Worm (Caenorhabditis elegans) whole organism, young adult: ENCODE data around the gene F54E7.9.
A peak's percentile ranks its signal among the peaks of the same experiment; 100 is the strongest.

ENCODE experiments used
- B0035.1 ChIP-seq: sonication (generic microtip); optimal IDR thresholded peaks from 2 replicates; lab custom pipeline; 2016; ENCODE audit warnings: missing genetic modification characterization, mild to moderate bottlenecking, missing compliant biosample characterization, missing genotype, missing genetic modification reagents
- B0336.3 ChIP-seq: fragments of 200-800 bp; sonication (Bioruptor generic); IDR thresholded peaks from 2 replicates; pipeline ENCODE4 v1.3.6; 2022; ENCODE audit warnings: missing genetic modification characterization, missing compliant biosample characterization
- C06A6.2 ChIP-seq: fragments of 200-800 bp; sonication (Bioruptor generic); conservative IDR thresholded peaks from 2 replicates; pipeline ENCODE4 v1.3.6; 2022; ENCODE audit warnings: missing genetic modification characterization, missing compliant biosample characterization
- D2030.7 ChIP-seq: fragments of 200-800 bp; sonication (Bioruptor generic); IDR thresholded peaks from 2 replicates; pipeline ENCODE4 v1.3.6; 2022; ENCODE audit warnings: missing genetic modification reagents, missing genetic modification characterization, missing compliant biosample characterization
- F23B12.7 ChIP-seq: sonication (generic microtip); optimal IDR thresholded peaks from 2 replicates; lab custom pipeline; 2017; ENCODE audit warnings: missing genetic modification characterization, mild to moderate bottlenecking, missing compliant biosample characterization, antibody characterized with exemption, moderate library complexity; ENCODE audit not compliant: insufficient read depth
- F33H1.4 ChIP-seq: fragments of 200-800 bp; sonication (Bioruptor generic); IDR thresholded peaks from 2 replicates; pipeline ENCODE4 v1.3.6; 2022; ENCODE audit warnings: missing genetic modification reagents, missing genetic modification characterization, missing compliant biosample characterization
- F39B2.1 ChIP-seq: fragments of 200-800 bp; sonication (Bioruptor generic); IDR thresholded peaks from 2 replicates; pipeline ENCODE4 v1.3.6; 2022; ENCODE audit warnings: missing genetic modification reagents, missing genetic modification characterization, missing compliant biosample characterization
- F52B5.7 ChIP-seq: sonication (generic microtip); optimal IDR thresholded peaks from 2 replicates; lab custom pipeline; 2016; ENCODE audit warnings: mild to moderate bottlenecking, missing genetic modification characterization, missing compliant biosample characterization
- F57A8.1 ChIP-seq: fragments of 200-800 bp; sonication (Bioruptor generic); optimal IDR thresholded peaks from 2 replicates; lab custom pipeline; 2018; ENCODE audit warnings: mild to moderate bottlenecking, missing genetic modification characterization, moderate library complexity, missing compliant biosample characterization
- K11D2.4 ChIP-seq: fragments of 200-800 bp; sonication (Bioruptor generic); IDR thresholded peaks from 2 replicates; pipeline ENCODE4 v1.3.6; 2022; ENCODE audit warnings: missing genetic modification reagents, missing genetic modification characterization, missing compliant biosample characterization
- T07F8.4 ChIP-seq: sonication (generic microtip); optimal IDR thresholded peaks from 2 replicates; lab custom pipeline; 2016; ENCODE audit warnings: mild to moderate bottlenecking, missing genetic modification characterization, moderate library complexity, missing compliant biosample characterization
- Y79H2A.3 ChIP-seq: fragments of 200-800 bp; sonication (Bioruptor generic); conservative IDR thresholded peaks from 2 replicates; pipeline ENCODE4 v1.3.6; 2022; ENCODE audit warnings: missing genetic modification reagents, missing genetic modification characterization, missing compliant biosample characterization
- ZK185.1 ChIP-seq: sonication (generic microtip); optimal IDR thresholded peaks from 2 replicates; lab custom pipeline; 2016; ENCODE audit warnings: mild to moderate bottlenecking, missing genetic modification characterization, missing compliant biosample characterization; ENCODE audit not compliant: poor library complexity, severe bottlenecking
- athp-1 ChIP-seq: sonication (generic microtip); optimal IDR thresholded peaks from 2 replicates; lab custom pipeline; 2017; ENCODE audit warnings: mild to moderate bottlenecking, missing genetic modification characterization, missing compliant biosample characterization
- attf-6 ChIP-seq: fragments of 200-800 bp; sonication (Bioruptor generic); IDR thresholded peaks from 2 replicates; pipeline ENCODE4 v1.3.6; 2022; ENCODE audit warnings: missing genetic modification reagents, missing genetic modification characterization, missing compliant biosample characterization
- bed-2 ChIP-seq: fragments of 200-800 bp; sonication (Bioruptor generic); IDR thresholded peaks from 2 replicates; pipeline ENCODE4 v1.3.6; 2022; ENCODE audit warnings: missing genetic modification reagents, missing genetic modification characterization, missing compliant biosample characterization
- ccch-3 ChIP-seq: fragments of 200-800 bp; sonication (Bioruptor generic); optimal IDR thresholded peaks from 2 replicates; lab custom pipeline; 2018; ENCODE audit warnings: mild to moderate bottlenecking, missing genetic modification characterization, missing compliant biosample characterization
- cebp-1 ChIP-seq, 2 experiments: fragments of 200-800 bp in 1 of 2; sonication (Bioruptor generic) in 1 of 2; sonication (generic microtip) in 1 of 2; IDR thresholded peaks in 1 of 2; optimal IDR thresholded peaks in 1 of 2; 2 replicates each; pipeline versions ENCODE4 v1.3.6 to Lab custom; 2017 to 2022; ENCODE audit warnings: missing compliant biosample characterization in 2 of 2, missing genetic modification characterization in 2 of 2, mild to moderate bottlenecking in 1 of 2, missing genetic modification reagents in 1 of 2, moderate library complexity in 1 of 2
- ceh-27 ChIP-seq: fragments of 200-800 bp; sonication (Bioruptor generic); optimal IDR thresholded peaks from 2 replicates; lab custom pipeline; 2018; ENCODE audit warnings: mild to moderate bottlenecking, missing genetic modification characterization, moderate library complexity, missing compliant biosample characterization
- efl-1 ChIP-seq: fragments of 150-350 bp; optimal IDR thresholded peaks from 2 replicates; lab custom pipeline; 2014; ENCODE audit warnings: missing biosample characterization, missing genetic modification reagents, missing genetic modification characterization
- egl-18 ChIP-seq: fragments of 200-800 bp; sonication (Bioruptor generic); IDR thresholded peaks from 2 replicates; pipeline ENCODE4 v1.3.6; 2022; ENCODE audit warnings: missing genetic modification reagents, missing genetic modification characterization, missing compliant biosample characterization
- egrh-3 ChIP-seq: fragments of 200-800 bp; sonication (Bioruptor generic); IDR thresholded peaks from 2 replicates; pipeline ENCODE4 v1.3.6; 2022; ENCODE audit warnings: missing genetic modification reagents, missing genetic modification characterization, missing compliant biosample characterization
- fkh-3 ChIP-seq: sonication (generic microtip); optimal IDR thresholded peaks from 2 replicates; lab custom pipeline; 2016; ENCODE audit warnings: mild to moderate bottlenecking, missing genetic modification characterization, missing compliant biosample characterization
- him-1 ChIP-seq: sonication (generic microtip); optimal IDR thresholded peaks from 2 replicates; lab custom pipeline; 2016; ENCODE audit warnings: missing genotype, missing genetic modification reagents, missing genetic modification characterization, missing compliant biosample characterization
- hmg-1.2 ChIP-seq: fragments of 200-800 bp; sonication (Bioruptor generic); IDR thresholded peaks from 2 replicates; pipeline ENCODE4 v1.3.6; 2022; ENCODE audit warnings: missing genetic modification reagents, missing genetic modification characterization, missing compliant biosample characterization
- hrde-1 ChIP-seq: sonication (generic microtip); optimal IDR thresholded peaks from 2 replicates; lab custom pipeline; 2016; ENCODE audit warnings: missing genetic modification characterization, mild to moderate bottlenecking, missing compliant biosample characterization, moderate library complexity, missing genotype, missing genetic modification reagents, borderline replicate concordance
- hsf-1 ChIP-seq: fragments of 200-800 bp; sonication (Bioruptor generic); IDR thresholded peaks from 2 replicates; pipeline ENCODE4 v1.3.6; 2022; ENCODE audit warnings: missing genetic modification reagents, missing genetic modification characterization, missing compliant biosample characterization
- lin-26 ChIP-seq: fragments of 200-800 bp; sonication (Bioruptor generic); IDR thresholded peaks from 2 replicates; pipeline ENCODE4 v1.3.6; 2022; ENCODE audit warnings: missing genetic modification reagents, missing genetic modification characterization, missing compliant biosample characterization
- lir-1 ChIP-seq: fragments of 200-800 bp; sonication (Bioruptor generic); conservative IDR thresholded peaks from 2 replicates; pipeline ENCODE4 v1.3.6; 2022; ENCODE audit warnings: missing genetic modification reagents, missing genetic modification characterization, missing compliant biosample characterization
- madf-3 ChIP-seq: fragments of 200-800 bp; sonication (Bioruptor generic); IDR thresholded peaks from 2 replicates; pipeline ENCODE4 v1.3.6; 2022; ENCODE audit warnings: missing genetic modification reagents, missing genetic modification characterization, missing compliant biosample characterization
- nhr-80 ChIP-seq: sonication (generic microtip); optimal IDR thresholded peaks from 2 replicates; lab custom pipeline; 2016; ENCODE audit warnings: missing genetic modification characterization, missing compliant biosample characterization
- nhr-90 ChIP-seq: sonication (generic microtip); optimal IDR thresholded peaks from 2 replicates; lab custom pipeline; 2016; ENCODE audit warnings: missing genotype, mild to moderate bottlenecking, missing genetic modification characterization, missing compliant biosample characterization
- pbrm-1 ChIP-seq: fragments of 200-800 bp; sonication (Bioruptor generic); IDR thresholded peaks from 2 replicates; pipeline ENCODE4 v1.3.6; 2022; ENCODE audit warnings: missing genetic modification reagents, missing genetic modification characterization, missing compliant biosample characterization
- pha-4 ChIP-seq: fragments of 150-350 bp; sonication (generic microtip); optimal IDR thresholded peaks from 2 replicates; lab custom pipeline; 2014; ENCODE audit warnings: missing biosample characterization, missing genetic modification reagents, missing genetic modification characterization
- repo-1 ChIP-seq: sonication (generic microtip); optimal IDR thresholded peaks from 2 replicates; lab custom pipeline; 2017; ENCODE audit warnings: mild to moderate bottlenecking, missing genetic modification characterization, missing compliant biosample characterization
- rpc-1 ChIP-seq, 2 experiments: fragments of 150-350 bp in 1 of 2; sonication (generic microtip) in 1 of 2; optimal IDR thresholded peaks; 2 replicates each; lab custom pipeline; 2014 to 2018; ENCODE audit warnings: missing biosample characterization in 1 of 2, missing genetic modification characterization in 1 of 2, missing genetic modification reagents in 1 of 2, missing genotype in 1 of 2
- snpc-1.3 ChIP-seq: sonication (generic microtip); optimal IDR thresholded peaks from 2 replicates; lab custom pipeline; 2017; ENCODE audit warnings: missing genetic modification characterization, mild to moderate bottlenecking, missing compliant biosample characterization, antibody characterized with exemption, moderate library complexity, missing genotype, missing genetic modification reagents; ENCODE audit not compliant: insufficient read depth
- snpc-4 ChIP-seq, 5 experiments: fragments of 150-350 bp in 1 of 5; sonication (generic microtip) in 4 of 5; optimal IDR thresholded peaks; 2 replicates each; lab custom pipeline; 2014 to 2018; ENCODE audit warnings: missing genetic modification characterization in 5 of 5, missing biosample characterization in 3 of 5, antibody characterized with exemption in 2 of 5, mild to moderate bottlenecking in 2 of 5, missing compliant biosample characterization in 2 of 5, missing genotype in 2 of 5, moderate library complexity in 2 of 5, missing genetic modification reagents in 1 of 5
- somi-1 ChIP-seq: fragments of 200-800 bp; sonication (Bioruptor generic); optimal IDR thresholded peaks from 2 replicates; lab custom pipeline; 2018; ENCODE audit warnings: mild to moderate bottlenecking, missing genetic modification characterization, missing compliant biosample characterization
- tlf-1 ChIP-seq: fragments of 200-800 bp; sonication (Bioruptor generic); optimal IDR thresholded peaks from 2 replicates; lab custom pipeline; 2018; ENCODE audit warnings: mild to moderate bottlenecking, missing genetic modification characterization, missing compliant biosample characterization
- unc-130 ChIP-seq: sonication (generic microtip); optimal IDR thresholded peaks from 2 replicates; lab custom pipeline; 2016; ENCODE audit warnings: missing genetic modification reagents, missing genetic modification characterization, missing compliant biosample characterization
- unc-62 ChIP-seq: fragments of 150-350 bp; optimal IDR thresholded peaks from 2 replicates; lab custom pipeline; 2014; ENCODE audit warnings: missing biosample characterization, missing genetic modification reagents, missing genetic modification characterization
- xnd-1 ChIP-seq: sonication (generic microtip); optimal IDR thresholded peaks from 2 replicates; lab custom pipeline; 2016; ENCODE audit warnings: missing genotype, missing genetic modification reagents, missing genetic modification characterization, missing compliant biosample characterization
- zim-3 ChIP-seq: sonication (generic microtip); optimal IDR thresholded peaks from 2 replicates; lab custom pipeline; 2017; ENCODE audit warnings: mild to moderate bottlenecking, missing genetic modification characterization, moderate library complexity, missing compliant biosample characterization
- ztf-18 ChIP-seq: sonication (generic microtip); optimal IDR thresholded peaks from 2 replicates; lab custom pipeline; 2016; ENCODE audit warnings: missing genotype, mild to moderate bottlenecking, missing genetic modification characterization, missing compliant biosample characterization
- ztf-26 ChIP-seq: sonication (generic microtip); optimal IDR thresholded peaks from 2 replicates; lab custom pipeline; 2017; ENCODE audit warnings: missing genetic modification characterization, missing compliant biosample characterization

F54E7.9 gene

DNA sequence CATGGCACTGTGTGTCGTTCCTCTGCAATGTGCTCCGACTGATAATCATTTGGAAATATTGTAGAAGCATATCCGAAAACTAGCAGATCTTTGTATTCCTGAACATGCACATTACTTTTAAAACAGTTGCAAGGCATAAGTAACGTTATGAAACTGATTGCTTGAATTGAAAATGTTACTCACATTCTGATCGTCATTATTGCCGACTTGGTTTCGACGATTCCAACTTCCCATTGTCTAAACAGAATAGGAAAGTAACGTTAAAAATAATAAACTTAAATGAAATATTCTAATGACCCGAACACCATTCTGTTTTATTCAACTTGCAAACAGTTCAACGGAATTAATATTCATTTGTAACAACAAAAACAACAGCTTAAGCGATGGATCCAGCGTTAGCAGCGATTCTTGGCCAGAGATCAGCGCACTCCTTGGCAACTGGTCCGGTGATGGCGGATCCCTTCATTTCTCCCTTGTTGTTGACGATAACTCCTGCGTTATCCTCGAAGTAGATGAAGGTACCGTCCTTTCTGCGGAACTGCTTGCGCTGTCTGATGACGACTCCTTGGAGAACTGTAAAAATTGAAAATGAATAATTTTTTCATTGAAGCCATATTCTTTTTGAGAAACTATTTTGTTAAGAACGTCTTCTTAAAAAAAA, 27.7 kb upstream of the F54E7.9 start, which contains the start of gene swp-1 (continued):
- TF ChIP-seq D2030.7 (no peak), bed-2 (GFP tag; lab: Robert Waterston, UW) (no peak), T07F8.4 (tag; lab: Kevin White, UChicago) (no peak), athp-1 (tag; lab: Kevin White, UChicago) (peak; percentile 46), F33H1.4 (peak; percentile 46), C06A6.2 (GFP tag; lab: Robert Waterston, UW) (no peak), nhr-80 (tag; lab: Kevin White, UChicago) (no peak), ceh-27 (no peak), madf-3 (peak; percentile 66; the same call in 1 of the 2 replicates), lin-26 (GFP tag; lab: Robert Waterston, UW) (peak; percentile 74), Y79H2A.3 (GFP tag; lab: Robert Waterston, UW) (no peak), unc-62 (no peak), F57A8.1 (GFP tag; lab: Kevin White, UChicago) (no peak), ztf-26 (no peak), hrde-1 (peak; percentile 12), hsf-1 (peak; percentile 60), pha-4 (tag; lab: Kevin White, UChicago) (no peak), egl-18 (no peak), efl-1 (GFP tag; lab: Kevin White, UChicago) (peak; percentile 19), ZK185.1 (tag; lab: Kevin White, UChicago) (no peak), ccch-3 (GFP tag; lab: Kevin White, UChicago) (no peak), zim-3 (tag; lab: Kevin White, UChicago) (no peak), fkh-3 (tag; lab: Kevin White, UChicago) (no peak), B0035.1 (tag; lab: Kevin White, UChicago) (no peak), him-1 (tag; lab: Kevin White, UChicago) (no peak), B0336.3 (GFP tag; lab: Robert Waterston, UW) (peak; percentile 97), unc-130 (GFP tag; lab: Kevin White, UChicago) (peak; percentile 45), rpc-1 (optimal IDR thresholded peaks at IDR 0.05; lab: Kevin White, UChicago) (no peak), rpc-1 (tag; optimal IDR thresholded peaks at IDR 0.05; lab: Kevin White, UChicago) (no peak), hmg-1.2 (GFP tag; lab: Robert Waterston, UW) (no peak), repo-1 (tag; lab: Kevin White, UChicago) (no peak), F52B5.7 (tag; lab: Kevin White, UChicago) (no peak), tlf-1 (peak; percentile 54), F39B2.1 (GFP tag; lab: Robert Waterston, UW) (no peak), attf-6 (peak; percentile 76), somi-1 (GFP tag; lab: Kevin White, UChicago) (no peak), snpc-4 (GFP tag; optimal IDR thresholded peaks at IDR 0.05; lab: Kevin White, UChicago) (no peak), snpc-4 (tag; optimal IDR thresholded peaks at IDR 0.05; lab: Kevin White, UChicago) (no peak), cebp-1 (GFP tag; IDR thresholded peaks at IDR 0.05; lab: Robert Waterston, UW) (no peak), cebp-1 (tag; optimal IDR thresholded peaks at IDR 0.05; lab: Kevin White, UChicago) (peak; percentile 27), nhr-90 (tag; lab: Kevin White, UChicago) (no peak), snpc-1.3 (no peak), pbrm-1 (no peak), ztf-18 (tag; lab: Kevin White, UChicago) (peak; percentile 21), egrh-3 (GFP tag; lab: Robert Waterston, UW) (no peak), F23B12.7 (no peak), lir-1 (GFP tag; lab: Robert Waterston, UW) (no peak), K11D2.4 (GFP tag; lab: Robert Waterston, UW) (no peak), xnd-1 (peak; percentile 34)
